Fruit fly (Drosophila melanogaster) whole organism, embryonic: ENCODE results near the gene Cad88C.

Source experiments
- Aef1 ChIP-seq: fragments of 200-800 bp; sonication (Bioruptor generic); IDR thresholded peaks from 3 replicates; pipeline ENCODE4 v1.3.6; 2022; ENCODE audit warnings: missing biosample characterization, missing genetic modification characterization
- CG10654 ChIP-seq: fragments of 200-800 bp; sonication (Bioruptor generic); optimal IDR thresholded peaks from 2 replicates; lab custom pipeline; 2016; ENCODE audit warnings: missing biosample characterization, missing genetic modification characterization
- CG13123 ChIP-seq: fragments of 200-800 bp; sonication (Bioruptor generic); optimal IDR thresholded peaks from 2 replicates; lab custom pipeline; 2016; ENCODE audit warnings: missing biosample characterization, missing genetic modification characterization
- CG13424 ChIP-seq: fragments of 200-800 bp; sonication (Bioruptor generic); optimal IDR thresholded peaks from 2 replicates; lab custom pipeline; 2019; ENCODE audit warnings: missing biosample characterization, mild to moderate bottlenecking, missing genetic modification characterization, moderate library complexity
- CG1603 ChIP-seq: fragments of 200-800 bp; sonication (Bioruptor generic); optimal IDR thresholded peaks from 2 replicates; lab custom pipeline; 2019; ENCODE audit warnings: missing biosample characterization, mild to moderate bottlenecking, missing genetic modification characterization, moderate library complexity
- CG18262 ChIP-seq: fragments of 200-800 bp; optimal IDR thresholded peaks from 3 replicates; lab custom pipeline; 2019; ENCODE audit warnings: missing biosample characterization, mild to moderate bottlenecking, missing genetic modification characterization, moderate library complexity
- CG2712 ChIP-seq: fragments of 200-800 bp; optimal IDR thresholded peaks from 3 replicates; lab custom pipeline; 2019; ENCODE audit warnings: missing biosample characterization, mild to moderate bottlenecking, missing genetic modification characterization, moderate library complexity
- CG3065 ChIP-seq: fragments of 200-800 bp; sonication (Bioruptor generic); optimal IDR thresholded peaks from 2 replicates; lab custom pipeline; 2016; ENCODE audit warnings: missing biosample characterization, missing genetic modification characterization
- CG3281 ChIP-seq: fragments of 200-800 bp; sonication (Bioruptor generic); optimal IDR thresholded peaks from 3 replicates; lab custom pipeline; 2017; ENCODE audit warnings: missing biosample characterization, mild to moderate bottlenecking, missing genetic modification characterization
- CG3407 ChIP-seq: fragments of 200-800 bp; sonication (Bioruptor generic); optimal IDR thresholded peaks from 2 replicates; lab custom pipeline; 2018; ENCODE audit warnings: missing biosample characterization, mild to moderate bottlenecking, missing genetic modification characterization
- CG3726 ChIP-seq: fragments of 200-800 bp; sonication (Bioruptor generic); IDR thresholded peaks from 3 replicates; pipeline ENCODE4, ENCODE4 v1.3.6; 2022; ENCODE audit warnings: missing biosample characterization, missing genetic modification characterization
- CG4617 ChIP-seq: fragments of 200-800 bp; sonication (Bioruptor generic); optimal IDR thresholded peaks from 3 replicates; lab custom pipeline; 2016; ENCODE audit warnings: missing biosample characterization, missing genetic modification characterization, borderline replicate concordance
- CG4707 ChIP-seq: fragments of 200-800 bp; sonication (Bioruptor generic); optimal IDR thresholded peaks from 2 replicates; lab custom pipeline; 2018; ENCODE audit warnings: missing biosample characterization, mild to moderate bottlenecking, missing genetic modification characterization, moderate library complexity
- CG7745 ChIP-seq: fragments of 200-800 bp; sonication (Bioruptor generic); optimal IDR thresholded peaks from 2 replicates; lab custom pipeline; 2018; ENCODE audit warnings: missing biosample characterization, mild to moderate bottlenecking, missing genetic modification characterization, moderate library complexity
- CG8089 ChIP-seq: fragments of 200-800 bp; sonication (Bioruptor generic); optimal IDR thresholded peaks from 3 replicates; lab custom pipeline; 2016; ENCODE audit warnings: missing biosample characterization, missing genetic modification characterization
- CG8359 ChIP-seq: fragments of 200-800 bp; sonication (Bioruptor generic); optimal IDR thresholded peaks from 2 replicates; lab custom pipeline; 2017; ENCODE audit warnings: missing biosample characterization, mild to moderate bottlenecking, missing genetic modification characterization, borderline replicate concordance
- CG8924 ChIP-seq: fragments of 200-800 bp; optimal IDR thresholded peaks from 3 replicates; lab custom pipeline; 2019; ENCODE audit warnings: missing biosample characterization, mild to moderate bottlenecking, missing genetic modification characterization, moderate library complexity
- D ChIP-seq, 2 experiments: fragments of 200-800 bp in 1 of 2; fragments of >200 bp in 1 of 2; sonication (Bioruptor generic) in 1 of 2; optimal IDR thresholded peaks; 2 replicates in 1 of 2; 3 replicates in 1 of 2; lab custom pipeline; 2017; ENCODE audit warnings: mild to moderate bottlenecking in 1 of 2, missing biosample characterization in 1 of 2, missing genetic modification characterization in 1 of 2, missing genetic modification reagents in 1 of 2
- Fer3 ChIP-seq: fragments of 200-800 bp; sonication (Bioruptor generic); optimal IDR thresholded peaks from 2 replicates; lab custom pipeline; 2018; ENCODE audit warnings: missing biosample characterization, mild to moderate bottlenecking, missing genetic modification characterization, moderate library complexity
- H15 ChIP-seq: fragments of 200-800 bp; sonication (Bioruptor generic); IDR thresholded peaks from 3 replicates; pipeline ENCODE4 v1.3.6; 2022; ENCODE audit warnings: missing biosample characterization, missing genetic modification characterization
- HLH3B ChIP-seq: fragments of 200-800 bp; sonication (Bioruptor generic); IDR thresholded peaks from 2 replicates; pipeline ENCODE4 v1.3.6; 2022; ENCODE audit warnings: missing biosample characterization, missing genetic modification characterization
- Kr ChIP-seq: fragments of 200-800 bp; sonication (Bioruptor generic); optimal IDR thresholded peaks from 2 replicates; lab custom pipeline; 2017; ENCODE audit warnings: missing biosample characterization, mild to moderate bottlenecking, missing genetic modification characterization
- NC2β ChIP-seq: fragments of 200-800 bp; sonication (Bioruptor generic); optimal IDR thresholded peaks from 2 replicates; lab custom pipeline; 2016; ENCODE audit warnings: missing biosample characterization, missing genetic modification characterization
- Rx ChIP-seq: fragments of 200-800 bp; sonication (Bioruptor generic); IDR thresholded peaks from 2 replicates; pipeline ENCODE4 v1.3.6; 2022; ENCODE audit warnings: missing biosample characterization, missing genetic modification characterization
- Side ChIP-seq: fragments of 200-800 bp; sonication (Bioruptor generic); optimal IDR thresholded peaks from 2 replicates; lab custom pipeline; 2016; ENCODE audit warnings: missing biosample characterization, missing genetic modification characterization
- Sry-β ChIP-seq: fragments of 200-800 bp; sonication (Bioruptor generic); optimal IDR thresholded peaks from 2 replicates; lab custom pipeline; 2018; ENCODE audit warnings: missing biosample characterization, mild to moderate bottlenecking, missing genetic modification characterization, moderate library complexity
- Xrp1 ChIP-seq: fragments of 200-800 bp; sonication (Bioruptor generic); IDR thresholded peaks from 2 replicates; pipeline ENCODE4 v1.3.6; 2022; ENCODE audit warnings: missing biosample characterization, missing genetic modification characterization
- YL-1 ChIP-seq: fragments of 200-800 bp; sonication (Bioruptor generic); optimal IDR thresholded peaks from 3 replicates; lab custom pipeline; 2017; ENCODE audit warnings: missing biosample characterization, mild to moderate bottlenecking, missing genetic modification characterization
- ab ChIP-seq: fragments of 200-800 bp; sonication (Bioruptor generic); optimal IDR thresholded peaks from 2 replicates; lab custom pipeline; 2016; ENCODE audit warnings: missing biosample characterization, missing genetic modification characterization
- bowl ChIP-seq: fragments of 200-800 bp; sonication (Bioruptor generic); IDR thresholded peaks from 2 replicates; pipeline ENCODE4 v1.3.6; 2022; ENCODE audit warnings: missing biosample characterization, missing genetic modification characterization
- eyg ChIP-seq: fragments of 200-800 bp; sonication (Bioruptor generic); optimal IDR thresholded peaks from 3 replicates; lab custom pipeline; 2016; ENCODE audit warnings: missing biosample characterization, missing genetic modification characterization
- ftz-f1 ChIP-seq: fragments of 200-800 bp; sonication (Bioruptor generic); optimal IDR thresholded peaks from 2 replicates; lab custom pipeline; 2016; ENCODE audit warnings: missing biosample characterization, missing genetic modification characterization
- gce ChIP-seq: fragments of 200-800 bp; sonication (Bioruptor generic); IDR thresholded peaks from 3 replicates; pipeline ENCODE4 v1.3.6; 2022; ENCODE audit warnings: missing biosample characterization, missing genetic modification characterization
- grau ChIP-seq: fragments of 200-800 bp; optimal IDR thresholded peaks from 3 replicates; lab custom pipeline; 2019; ENCODE audit warnings: missing biosample characterization, mild to moderate bottlenecking, missing genetic modification characterization, moderate library complexity
- grn ChIP-seq: fragments of 200-800 bp; sonication (Bioruptor generic); optimal IDR thresholded peaks from 3 replicates; lab custom pipeline; 2017; ENCODE audit warnings: missing biosample characterization, missing genetic modification characterization
- gro ChIP-seq: fragments of 200-800 bp; sonication (Bioruptor generic); optimal IDR thresholded peaks from 2 replicates; lab custom pipeline; 2016; ENCODE audit warnings: missing biosample characterization, missing genetic modification characterization
- hbn ChIP-seq: fragments of 200-800 bp; sonication (Bioruptor generic); IDR thresholded peaks from 2 replicates; pipeline ENCODE4 v1.3.6; 2022; ENCODE audit warnings: missing biosample characterization, missing genetic modification characterization; ENCODE audit not compliant: partially characterized antibody
- kah ChIP-seq: fragments of 200-800 bp; sonication (Bioruptor generic); optimal IDR thresholded peaks from 2 replicates; lab custom pipeline; 2018; ENCODE audit warnings: missing biosample characterization, mild to moderate bottlenecking, missing genetic modification characterization
- kni ChIP-seq: fragments of 200-800 bp; sonication (Bioruptor generic); optimal IDR thresholded peaks from 3 replicates; lab custom pipeline; 2017; ENCODE audit warnings: mild to moderate bottlenecking, missing biosample characterization, missing genetic modification reagents, missing genetic modification characterization
- nom ChIP-seq: fragments of 200-800 bp; sonication (Bioruptor generic); optimal IDR thresholded peaks from 2 replicates; lab custom pipeline; 2017; ENCODE audit warnings: missing biosample characterization, missing genetic modification characterization, mild to moderate bottlenecking, moderate library complexity, missing genetic modification reagents
- onecut ChIP-seq: fragments of 200-800 bp; sonication (Bioruptor generic); IDR thresholded peaks from 2 replicates; pipeline ENCODE4 v1.3.6; 2022; ENCODE audit warnings: missing biosample characterization, missing genetic modification characterization
- org-1 ChIP-seq: fragments of 200-800 bp; sonication (Bioruptor generic); optimal IDR thresholded peaks from 2 replicates; lab custom pipeline; 2017; ENCODE audit warnings: missing biosample characterization, missing genetic modification characterization
- pnt ChIP-seq: fragments of 200-800 bp; sonication (Bioruptor generic); optimal IDR thresholded peaks from 3 replicates; lab custom pipeline; 2016; ENCODE audit warnings: missing biosample characterization, missing genetic modification characterization
- sens ChIP-seq: fragments of 200-800 bp; sonication (Bioruptor generic); peaks from one replicate; lab custom pipeline; 2016; ENCODE audit warnings: missing biosample characterization, missing genetic modification characterization
- tx ChIP-seq: fragments of 200-800 bp; sonication (Bioruptor generic); optimal IDR thresholded peaks from 2 replicates; lab custom pipeline; 2016; ENCODE audit warnings: missing biosample characterization, missing genetic modification characterization
- vnd ChIP-seq: fragments of 200-800 bp; sonication (Bioruptor generic); IDR thresholded peaks from 3 replicates; pipeline ENCODE4 v1.3.6; 2022; ENCODE audit warnings: missing biosample characterization, missing genetic modification characterization; ENCODE audit not compliant: partially characterized antibody
- wek ChIP-seq: fragments of 200-800 bp; sonication (Bioruptor generic); optimal IDR thresholded peaks from 3 replicates; lab custom pipeline; 2018; ENCODE audit warnings: missing biosample characterization, mild to moderate bottlenecking, missing genetic modification characterization, moderate library complexity
- zfh1 ChIP-seq: fragments of 200-800 bp; sonication (Bioruptor generic); IDR thresholded peaks from 3 replicates; pipeline ENCODE4 v1.3.6; 2022; ENCODE audit warnings: missing biosample characterization, missing genetic modification characterization

The Cad88C gene

dm6 chr3R:14670840-14671239 is 40.6 kb downstream of the Cad88C start (continued):
- TF ChIP-seq CG8089 (GFP tag; lab: Kevin White, UChicago) (no peak), HLH3B (no peak), Kr (GFP tag; lab: Kevin White, UChicago) (peak; percentile 97), Xrp1 (peak; percentile 77), onecut (peak; percentile 57; the same call in 1 of the 2 replicates), CG7745 (peak; percentile 91), CG4707 (peak; percentile 51), Rx (no peak), CG3281 (GFP tag; lab: Kevin White, UChicago) (no peak), CG13123 (GFP tag; lab: Kevin White, UChicago) (no peak), zfh1 (GFP tag; lab: Robert Waterston, UW) (peak; percentile 34; the same call in 1 of the 3 replicates), D (optimal IDR thresholded peaks at IDR 0.05; lab: Kevin White, UChicago) (no peak), D (GFP tag; optimal IDR thresholded peaks at IDR 0.05; lab: Kevin White, UChicago) (peak; percentile 72), CG3407 (GFP tag; lab: Kevin White, UChicago) (peak; percentile 64), Aef1 (GFP tag; lab: Robert Waterston, UW) (no peak), Fer3 (tag; lab: Kevin White, UChicago) (no peak), Sry-β (peak; percentile 52), vnd (no peak), Side (GFP tag; lab: Kevin White, UChicago) (peak; percentile 53), H15 (GFP tag; lab: Robert Waterston, UW) (no peak), CG2712 (tag; lab: Kevin White, UChicago) (peak; percentile 79), grau (tag; lab: Kevin White, UChicago) (no peak), CG3065 (GFP tag; lab: Kevin White, UChicago) (no peak), kni (peak; percentile 73), CG18262 (tag; lab: Kevin White, UChicago) (peak; percentile 76), ftz-f1 (GFP tag; lab: Kevin White, UChicago) (no peak), gro (no peak), kah (peak; percentile 43), NC2β (GFP tag; lab: Kevin White, UChicago) (peak; percentile 24), CG3726 (GFP tag; lab: Robert Waterston, UW) (no peak), wek (GFP tag; lab: Kevin White, UChicago) (peak; percentile 75), pnt (GFP tag; lab: Kevin White, UChicago) (no peak), CG1603 (tag; lab: Kevin White, UChicago) (peak; percentile 78), nom (GFP tag; lab: Kevin White, UChicago) (no peak), CG8924 (tag; lab: Kevin White, UChicago) (peak; percentile 77), ab (no peak), CG8359 (peak; percentile 76), CG10654 (no peak), CG4617 (GFP tag; lab: Kevin White, UChicago) (no peak), tx (GFP tag; lab: Kevin White, UChicago) (no peak), grn (GFP tag; lab: Kevin White, UChicago) (peak; percentile 64), bowl (GFP tag; lab: Robert Waterston, UW) (0 out of 2 replicates have a peak, but pooled peaks have one; percentile 18), CG13424 (tag; lab: Kevin White, UChicago) (peak; percentile 45), org-1 (GFP tag; lab: Kevin White, UChicago) (peak; percentile 58), eyg (GFP tag; lab: Kevin White, UChicago) (no peak), sens (GFP tag; lab: Kevin White, UChicago) (peak; percentile 95), gce (GFP tag; lab: Robert Waterston, UW) (0 out of 3 replicates have a peak, but pooled peaks have one; percentile 13), hbn (GFP tag; lab: Robert Waterston, UW) (no peak), YL-1 (GFP tag; lab: Kevin White, UChicago) (peak; percentile 64)
